Fruit fly (Drosophila melanogaster): ENCODE measurements around the gene eRF3.

DNA sequence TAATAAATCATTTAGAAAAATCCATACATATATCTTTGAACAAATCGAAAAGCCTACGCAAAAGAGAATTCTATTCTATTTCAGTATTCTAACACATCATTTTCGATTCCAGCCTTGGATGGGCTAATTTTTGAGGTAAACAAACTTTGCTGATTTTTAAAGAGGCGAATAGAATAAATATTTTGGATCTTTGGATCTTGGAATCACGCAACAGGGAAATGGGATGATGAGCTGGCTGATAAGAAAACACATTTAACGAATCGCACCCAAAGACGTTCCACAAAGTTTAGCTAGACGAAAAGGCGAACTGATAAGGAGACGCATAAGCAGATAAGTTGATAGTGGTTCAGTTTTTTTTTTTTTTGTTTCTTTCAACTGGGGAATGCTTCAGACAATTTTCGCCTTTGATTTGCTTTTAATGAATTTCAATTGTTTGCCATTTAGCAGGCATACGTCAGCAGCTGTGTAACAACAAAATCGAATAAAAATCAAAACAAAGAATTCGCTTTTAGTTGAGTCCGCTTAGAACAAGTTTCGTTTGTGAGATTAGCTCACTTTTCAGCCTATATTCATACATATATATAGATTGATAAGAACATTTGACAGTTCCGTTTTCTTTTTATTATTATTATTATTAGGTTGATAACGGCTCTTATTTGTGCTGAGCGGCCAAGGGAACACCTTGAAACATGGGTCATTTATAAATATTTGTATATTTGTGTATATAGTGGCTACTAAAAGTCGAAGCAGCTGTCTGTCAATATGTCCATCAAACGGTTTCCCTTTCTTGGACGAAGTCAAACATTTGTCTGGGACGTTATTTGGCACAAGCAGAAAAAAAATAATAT is 31.1 kb downstream of the eRF3 start:
- no peak for TF ChIP-seq OdsH (GFP tag; optimal IDR thresholded peaks at IDR 0.05)
- TF ChIP-seq usp (GFP tag; optimal IDR thresholded peaks at IDR 0.05), result no peak
- no peak for TF ChIP-seq rgr (GFP tag; optimal IDR thresholded peaks at IDR 0.05)
- no peak for TF ChIP-seq CrebA (GFP tag; optimal IDR thresholded peaks at IDR 0.05; ENCODE audit: borderline replicate concordance)
- no peak for TF ChIP-seq Sp1 (GFP tag; optimal IDR thresholded peaks at IDR 0.05)
- no peak for TF ChIP-seq woc (GFP tag; optimal IDR thresholded peaks at IDR 0.05)
- TF ChIP-seq foxo (GFP tag; optimal IDR thresholded peaks at IDR 0.05), result no peak
- no peak for TF ChIP-seq Hnf4 (GFP tag; optimal IDR thresholded peaks at IDR 0.05)
- no peak for TF ChIP-seq h (GFP tag; optimal IDR thresholded peaks at IDR 0.05)
- TF ChIP-seq Vsx2 (GFP tag; optimal IDR thresholded peaks at IDR 0.05; ENCODE audit: partially characterized antibody), result no peak
- TF ChIP-seq lola (GFP tag; optimal IDR thresholded peaks at IDR 0.05), result no peak
